Fruit fly (Drosophila melanogaster): Measurements from ENCODE around the gene CG15528.

DNA sequence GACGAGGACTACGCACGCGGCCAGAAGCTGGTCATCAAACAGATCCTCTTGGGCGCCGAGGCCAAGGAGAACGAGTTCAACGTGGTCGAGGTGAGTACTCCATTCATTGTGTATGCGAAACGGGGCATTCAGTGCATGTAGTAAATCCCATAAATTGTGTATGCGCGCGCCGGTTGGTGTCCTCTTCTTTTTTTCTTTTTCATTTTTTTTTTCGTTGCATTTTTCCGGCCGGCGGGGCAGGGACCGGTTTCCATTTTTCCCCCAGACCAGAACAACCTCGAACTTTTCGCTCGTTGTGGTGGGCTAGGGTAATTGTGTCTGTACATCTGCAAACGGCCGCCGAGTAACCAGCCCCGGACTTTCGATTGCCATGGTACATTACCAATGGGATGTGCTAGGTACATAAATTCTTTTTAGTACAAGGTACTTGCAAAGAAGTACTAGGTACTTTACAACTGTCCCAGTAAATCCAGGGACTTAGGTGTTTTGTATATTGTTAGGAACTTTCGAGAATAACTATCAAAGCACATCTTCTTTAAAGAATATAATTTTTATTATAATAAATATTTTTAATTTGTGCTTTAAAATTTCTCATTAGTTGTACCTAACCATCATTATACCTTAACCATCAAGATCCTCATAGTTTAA is 46.5 kb downstream of the CG15528 start:
- TF ChIP-seq Dif (GFP tag; optimal IDR thresholded peaks at IDR 0.05; ENCODE audit: partially characterized antibody) (no peak), OdsH (GFP tag; optimal IDR thresholded peaks at IDR 0.05) (no peak)

Data from whole organism, wandering third instar larva.